Fruit fly (Drosophila melanogaster) whole organism, wandering third instar larva: ENCODE results near the gene CG3434.

Source experiments
- Dfd ChIP-seq: fragments of >200 bp; optimal IDR thresholded peaks from 2 replicates; lab custom pipeline; 2017; ENCODE audit warnings: missing biosample characterization, missing genetic modification characterization
- Myc ChIP-seq: fragments of >200 bp; optimal IDR thresholded peaks from 2 replicates; lab custom pipeline; 2017
- h ChIP-seq: fragments of 200-800 bp; sonication (Bioruptor generic); optimal IDR thresholded peaks from 3 replicates; lab custom pipeline; 2016; ENCODE audit warnings: missing biosample characterization, mild to moderate bottlenecking, missing genetic modification characterization
- lola ChIP-seq: fragments of >200 bp; optimal IDR thresholded peaks from 2 replicates; lab custom pipeline; 2017; ENCODE audit warnings: missing biosample characterization, missing genetic modification characterization
- psq ChIP-seq: fragments of 200-800 bp; sonication (Bioruptor generic); optimal IDR thresholded peaks from 3 replicates; lab custom pipeline; 2017; ENCODE audit warnings: missing biosample characterization, mild to moderate bottlenecking, missing genetic modification characterization, moderate library complexity

dm6 chr3L:9435315-9435714 lies 25.3 kb downstream of the CG3434 start, which contains the start of gene CG42526:
- peak; percentile 56 for TF ChIP-seq h (GFP tag; lab: Kevin White, UChicago)
- no peak for TF ChIP-seq lola (GFP tag; lab: Kevin White, UChicago)
- no peak for TF ChIP-seq Dfd
- no peak for TF ChIP-seq Myc (lab: Kevin White, UChicago)
- TF ChIP-seq psq (GFP tag; lab: Kevin White, UChicago), result peak; percentile 37
